Worm (Caenorhabditis elegans): ENCODE data around the gene arrd-26.

The arrd-26 gene

ce11 chrIV:2114337-2114736 is 48.3 kb downstream of the arrd-26 start, which contains the start of gene xbx-4:
Gene xbx-4 (plus strand): TSS chrIV:2114637.
- TF ChIP-seq F22D6.2 (tag; optimal IDR thresholded peaks at IDR 0.05) (no peak), hrde-1 (tag; optimal IDR thresholded peaks at IDR 0.05; ENCODE audit: borderline replicate concordance) (no peak), athp-1 (tag; optimal IDR thresholded peaks at IDR 0.05) (no peak), B0261.1 (tag; optimal IDR thresholded peaks at IDR 0.05) (no peak), ceh-27 (GFP tag; optimal IDR thresholded peaks at IDR 0.05) (no peak), repo-1 (tag; optimal IDR thresholded peaks at IDR 0.05) (no peak), hsf-1 (GFP tag; IDR thresholded peaks at IDR 0.05) (no peak), efl-1 (GFP tag; optimal IDR thresholded peaks at IDR 0.05) (no peak), sdz-38 (tag; optimal IDR thresholded peaks at IDR 0.05) (no peak), gei-17 (GFP tag; optimal IDR thresholded peaks at IDR 0.05) (no peak), fkh-3 (tag; optimal IDR thresholded peaks at IDR 0.05) (no peak), ceh-40 (GFP tag; IDR thresholded peaks at IDR 0.05) (no peak), ccch-3 (GFP tag; optimal IDR thresholded peaks at IDR 0.05) (no peak), aptf-2 (GFP tag; conservative IDR thresholded peaks at IDR 0.05) (no peak)

- no peak for TF ChIP-seq sdz-38 (tag; optimal IDR thresholded peaks at IDR 0.05)
- no peak for TF ChIP-seq snpc-3.4 (tag; optimal IDR thresholded peaks at IDR 0.05)
- TF ChIP-seq F10E7.11 (tag; optimal IDR thresholded peaks at IDR 0.05), result no peak
- TF ChIP-seq ekl-4 (GFP tag; IDR thresholded peaks at IDR 0.05), result no peak
- TF ChIP-seq F37B4.10 (GFP tag; IDR thresholded peaks at IDR 0.05), result no peak
- TF ChIP-seq lin-40 (tag; optimal IDR thresholded peaks at IDR 0.05), result no peak
- TF ChIP-seq ztf-28 (GFP tag; IDR thresholded peaks at IDR 0.05), result no peak
- no peak for TF ChIP-seq hmg-20 (GFP tag; IDR thresholded peaks at IDR 0.05)
- no peak for TF ChIP-seq bed-1 (GFP tag; IDR thresholded peaks at IDR 0.05)
- no peak for TF ChIP-seq egrh-3 (GFP tag; IDR thresholded peaks at IDR 0.05)
- no peak for TF ChIP-seq lsy-27 (tag; optimal IDR thresholded peaks at IDR 0.05; ENCODE audit: borderline replicate concordance, insufficient read depth)
Measured at ce11 chrIV:2117268-2117667, 51.3 kb downstream of the arrd-26 start.
